Worm (Caenorhabditis elegans): Measurements from ENCODE around the gene npr-22.

The npr-22 gene

ce11 chrIV:8535946-8536345, 23.3 kb upstream of the npr-22 start:
- TF ChIP-seq sdc-2 (tag; optimal IDR thresholded peaks at IDR 0.05) (no peak), C38D4.7 (GFP tag; optimal IDR thresholded peaks at IDR 0.05) (no peak), dmd-4 (tag; optimal IDR thresholded peaks at IDR 0.05; ENCODE audit: borderline replicate concordance) (no peak), ceh-14 (tag; optimal IDR thresholded peaks at IDR 0.05) (no peak), T23F11.4 (GFP tag; optimal IDR thresholded peaks at IDR 0.05) (no peak), ceh-19 (GFP tag; optimal IDR thresholded peaks at IDR 0.05) (no peak), ceh-31 (tag; optimal IDR thresholded peaks at IDR 0.05) (no peak), nfya-1 (tag; optimal IDR thresholded peaks at IDR 0.05) (no peak), nhr-232 (tag; optimal IDR thresholded peaks at IDR 0.05) (no peak), lim-6 (tag; optimal IDR thresholded peaks at IDR 0.05) (no peak), hlh-30 (tag; optimal IDR thresholded peaks at IDR 0.05; ENCODE audit: insufficient read depth) (no peak), pax-1 (tag; optimal IDR thresholded peaks at IDR 0.05) (no peak), unc-86 (tag; optimal IDR thresholded peaks at IDR 0.05) (no peak), lin-11 (tag; optimal IDR thresholded peaks at IDR 0.05) (no peak), pros-1 (tag; optimal IDR thresholded peaks at IDR 0.05) (no peak)

ce11 chrIV:8538011-8538658, 21.1 kb upstream of the npr-22 start:
- TF ChIP-seq ttx-3 (tag; optimal IDR thresholded peaks at IDR 0.05) (no peak), eyg-1 (tag; optimal IDR thresholded peaks at IDR 0.05) (no peak)

ce11 chrIV:8538659-8539173, 20.5 kb upstream of the npr-22 start, which contains the start of gene hyl-1:
hyl-1 (plus strand) TSS chrIV:8539123.
- TF ChIP-seq madf-2 (tag; optimal IDR thresholded peaks at IDR 0.05), result no peak
- TF ChIP-seq eyg-1 (tag; optimal IDR thresholded peaks at IDR 0.05), result no peak
- TF ChIP-seq C38D4.7 (GFP tag; optimal IDR thresholded peaks at IDR 0.05), result no peak
- TF ChIP-seq odd-2 (tag; optimal IDR thresholded peaks at IDR 0.05), result no peak
- no peak for TF ChIP-seq K09A11.1 (tag; optimal IDR thresholded peaks at IDR 0.05; ENCODE audit: insufficient read depth)
- no peak for TF ChIP-seq ceh-18 (tag; optimal IDR thresholded peaks at IDR 0.05)
- no peak for TF ChIP-seq fax-1 (tag; optimal IDR thresholded peaks at IDR 0.05)
- TF ChIP-seq rnt-1 (tag; optimal IDR thresholded peaks at IDR 0.05), result no peak
- TF ChIP-seq ceh-45 (GFP tag; IDR thresholded peaks at IDR 0.05), result no peak
- no peak for TF ChIP-seq zip-5 (tag; optimal IDR thresholded peaks at IDR 0.05)
- TF ChIP-seq sox-4 (tag; optimal IDR thresholded peaks at IDR 0.05), result no peak
- TF ChIP-seq unc-86 (tag; optimal IDR thresholded peaks at IDR 0.05), result no peak

ce11 chrIV:8539645-8540044, 19.6 kb upstream of the npr-22 start:
- TF ChIP-seq hlh-15 (tag; optimal IDR thresholded peaks at IDR 0.05) (no peak), ceh-18 (tag; optimal IDR thresholded peaks at IDR 0.05) (no peak), dve-1 (tag; optimal IDR thresholded peaks at IDR 0.05) (no peak), odd-2 (tag; optimal IDR thresholded peaks at IDR 0.05) (no peak), T23F11.4 (GFP tag; optimal IDR thresholded peaks at IDR 0.05) (no peak), tbx-2 (tag; optimal IDR thresholded peaks at IDR 0.05) (no peak), ceh-6 (GFP tag; optimal IDR thresholded peaks at IDR 0.05) (no peak), ceh-22 (tag; optimal IDR thresholded peaks at IDR 0.05) (no peak), ceh-9 (tag; optimal IDR thresholded peaks at IDR 0.05) (no peak), C08G9.2 (tag; optimal IDR thresholded peaks at IDR 0.05) (no peak), sox-2 (GFP tag; IDR thresholded peaks at IDR 0.05) (no peak), elt-2 (tag; optimal IDR thresholded peaks at IDR 0.05) (no peak), madf-2 (tag; optimal IDR thresholded peaks at IDR 0.05) (no peak), ahr-1 (tag; optimal IDR thresholded peaks at IDR 0.05) (no peak), ztf-16 (tag; optimal IDR thresholded peaks at IDR 0.05) (no peak)
